Fruit fly (Drosophila melanogaster) whole organism, larva: ENCODE results near the gene hwt.

ENCODE experiments used
- noc ChIP-seq: fragments of 200-800 bp; sonication (Bioruptor generic); optimal IDR thresholded peaks from 3 replicates; lab custom pipeline; 2019; ENCODE audit warnings: missing biosample characterization, mild to moderate bottlenecking, missing genetic modification characterization, moderate library complexity

hwt gene

dm6 chrX:12568292-12568923, at the start of gene hwt:
hwt (minus strand) TSS chrX:12568452.
- no peak for TF ChIP-seq noc

dm6 chrX:12615752-12616366, 47.6 kb upstream of the hwt start, which contains the start of gene CG11085:
CG11085 (plus strand) TSS chrX:12616316.
- TF ChIP-seq noc: no peak

- peak; percentile 77 for TF ChIP-seq noc
These were observed 45.1 kb upstream of the hwt start for dm6 chrX:12613248-12613805.

DNA sequence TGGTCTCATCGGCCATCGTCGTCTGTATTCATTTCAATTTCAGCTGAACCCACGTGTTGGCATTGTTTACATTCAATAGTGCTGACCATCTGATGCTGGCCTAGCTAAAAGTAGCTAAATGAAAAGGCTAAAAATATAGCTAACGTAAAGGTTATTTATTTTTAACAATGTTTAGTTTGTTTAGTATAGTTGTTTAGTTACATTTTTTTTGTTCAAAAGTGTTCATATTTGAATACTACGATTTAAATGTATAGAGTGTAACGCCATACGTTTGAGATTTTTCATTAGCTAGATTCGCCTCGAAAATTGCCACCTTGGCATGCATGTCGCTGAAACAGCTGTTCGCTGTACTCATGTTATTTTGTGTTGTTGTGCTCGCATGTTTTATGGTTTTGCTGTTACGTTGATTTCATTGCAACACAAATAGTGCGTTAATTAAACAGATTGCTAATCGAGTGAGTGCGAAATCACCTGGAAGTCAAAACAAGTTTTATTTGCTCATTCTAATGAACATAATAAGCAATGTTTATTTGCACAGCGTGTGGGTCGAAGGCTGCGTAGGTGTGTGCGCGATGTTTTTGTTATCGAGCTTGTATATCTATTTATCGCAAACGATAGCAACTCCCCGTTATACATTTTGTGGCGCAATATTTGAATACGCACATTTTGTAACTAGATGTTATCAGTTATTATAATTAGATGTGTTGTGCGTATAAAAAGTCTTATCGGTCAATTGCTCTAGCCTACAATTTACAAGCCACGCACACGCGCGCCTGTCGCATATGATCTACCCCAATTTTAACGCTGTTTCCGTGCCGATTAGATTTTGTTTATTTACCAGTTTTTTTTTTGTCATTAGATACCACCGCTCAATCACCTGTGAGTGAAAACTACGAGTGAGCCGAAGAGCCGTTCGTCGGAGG, 43.5 kb upstream of the hwt start, which contains the start of the genes CG1463 and Fpgs1:
Gene CG1463 (minus strand): TSS at position 132 of the 923 bp plus-strand sequence.
Gene Fpgs1 (plus strand): TSS at position 332 of the 923 bp plus-strand sequence.
- no peak for TF ChIP-seq noc

DNA sequence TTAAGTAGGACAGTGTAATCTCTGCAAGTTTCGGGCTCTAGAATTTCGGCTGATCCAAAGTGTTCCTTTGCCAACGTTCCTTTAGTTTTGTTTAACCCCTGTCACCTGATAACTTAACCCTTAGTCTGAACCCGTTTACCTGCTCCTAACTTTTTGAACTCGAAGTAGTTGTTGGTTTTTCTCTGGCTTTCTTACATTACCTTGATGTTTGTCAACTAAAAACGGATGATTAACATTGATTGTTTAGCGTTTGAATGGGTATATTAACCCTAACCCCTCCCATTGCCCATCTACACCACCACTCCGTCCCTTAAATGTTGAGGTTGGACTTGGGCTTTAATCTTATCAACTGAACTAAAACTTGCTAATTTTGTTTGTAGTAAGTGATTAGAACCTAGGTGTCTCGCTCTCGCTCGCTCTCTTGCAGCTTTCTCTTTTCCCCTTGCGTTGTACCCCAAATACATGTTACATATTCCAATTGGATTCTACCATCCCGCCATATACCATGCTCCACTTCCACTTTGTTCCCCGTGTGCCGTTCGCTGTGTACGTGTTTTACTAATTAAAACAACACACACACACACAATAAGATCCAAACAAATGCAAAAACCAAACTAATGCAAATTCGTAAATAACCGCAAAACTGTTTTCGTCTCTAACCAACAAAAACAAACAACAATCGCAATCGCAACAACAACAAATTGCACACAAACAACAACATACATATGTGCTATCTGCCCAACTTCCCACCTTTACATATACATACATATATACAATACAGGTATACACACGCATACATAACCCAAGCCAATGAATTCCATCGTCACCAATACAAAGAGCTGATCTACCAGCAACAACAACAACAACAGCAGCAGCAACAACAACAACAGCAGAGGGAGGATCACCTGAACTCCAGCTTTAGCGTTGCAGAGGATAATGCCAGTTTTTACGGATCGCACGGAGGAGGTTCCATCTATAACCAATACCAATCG, 32.8 kb upstream of the hwt start:
- no peak for TF ChIP-seq noc

dm6 chrX:12596353-12597107, 28.3 kb upstream of the hwt start:
- TF ChIP-seq noc: no peak

DNA sequence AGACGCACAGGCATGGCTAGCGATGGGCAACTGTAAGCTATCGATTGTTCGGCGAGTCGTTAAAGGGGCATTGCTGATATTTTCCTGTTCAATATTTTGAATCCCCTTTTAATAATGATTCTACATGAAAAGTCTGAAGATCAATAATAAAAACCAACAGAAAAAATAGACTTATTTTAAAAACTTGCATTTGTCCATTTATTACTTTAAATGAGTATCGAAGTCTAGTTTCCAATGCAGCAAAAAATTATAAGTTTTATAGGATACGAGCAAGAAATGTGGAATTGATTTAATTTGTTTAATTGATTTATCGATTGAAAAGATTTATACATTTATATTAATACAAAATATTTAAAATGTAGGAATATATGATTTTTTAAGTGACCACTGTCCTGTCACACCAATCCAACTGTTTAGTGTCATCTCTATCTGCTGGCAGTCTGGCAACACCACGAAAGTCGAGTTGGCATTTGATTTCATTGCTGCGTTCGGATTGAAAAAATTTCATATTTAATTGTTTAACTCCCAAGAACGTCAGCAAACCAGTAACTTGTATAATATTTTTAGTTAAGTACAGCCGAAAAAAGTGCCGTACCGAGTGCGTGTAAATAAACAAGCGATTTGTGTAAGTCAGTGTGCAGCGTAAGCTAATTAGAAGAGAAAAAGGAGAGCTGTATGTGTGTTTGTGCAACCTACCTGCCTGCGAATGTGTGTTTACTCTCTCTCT, 27.5 kb upstream of the hwt start, which contains the start of the genes CG1824 and Sec16:
Gene CG1824 (minus strand): TSS at position 15 of the 727 bp plus-strand sequence.
Gene Sec16 (plus strand): TSS at position 438 of the 727 bp plus-strand sequence.
- peak; percentile 44 for TF ChIP-seq noc

dm6 chrX:12595100-12595609, 26.9 kb upstream of the hwt start:
- TF ChIP-seq noc: no peak

DNA sequence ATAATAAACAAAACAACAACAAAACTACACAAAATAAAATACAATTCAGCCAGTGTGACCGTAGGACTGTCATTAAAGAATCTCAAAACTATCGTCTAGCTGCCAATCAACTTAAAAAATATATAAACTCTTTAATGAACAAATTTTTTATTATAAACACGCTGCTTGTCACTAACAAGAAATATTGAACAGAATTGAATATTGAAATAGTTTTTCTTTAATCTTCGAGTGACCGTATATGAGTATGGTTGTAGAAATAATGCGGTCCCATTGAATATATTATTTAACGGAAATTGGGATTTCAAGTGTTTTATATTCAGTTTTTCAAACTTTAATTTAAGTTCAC, 23.8 kb upstream of the hwt start, which contains the start of gene LIMK1:
Gene LIMK1 (minus strand): TSS at position 73 of the 346 bp plus-strand sequence.
- TF ChIP-seq noc: no peak

DNA sequence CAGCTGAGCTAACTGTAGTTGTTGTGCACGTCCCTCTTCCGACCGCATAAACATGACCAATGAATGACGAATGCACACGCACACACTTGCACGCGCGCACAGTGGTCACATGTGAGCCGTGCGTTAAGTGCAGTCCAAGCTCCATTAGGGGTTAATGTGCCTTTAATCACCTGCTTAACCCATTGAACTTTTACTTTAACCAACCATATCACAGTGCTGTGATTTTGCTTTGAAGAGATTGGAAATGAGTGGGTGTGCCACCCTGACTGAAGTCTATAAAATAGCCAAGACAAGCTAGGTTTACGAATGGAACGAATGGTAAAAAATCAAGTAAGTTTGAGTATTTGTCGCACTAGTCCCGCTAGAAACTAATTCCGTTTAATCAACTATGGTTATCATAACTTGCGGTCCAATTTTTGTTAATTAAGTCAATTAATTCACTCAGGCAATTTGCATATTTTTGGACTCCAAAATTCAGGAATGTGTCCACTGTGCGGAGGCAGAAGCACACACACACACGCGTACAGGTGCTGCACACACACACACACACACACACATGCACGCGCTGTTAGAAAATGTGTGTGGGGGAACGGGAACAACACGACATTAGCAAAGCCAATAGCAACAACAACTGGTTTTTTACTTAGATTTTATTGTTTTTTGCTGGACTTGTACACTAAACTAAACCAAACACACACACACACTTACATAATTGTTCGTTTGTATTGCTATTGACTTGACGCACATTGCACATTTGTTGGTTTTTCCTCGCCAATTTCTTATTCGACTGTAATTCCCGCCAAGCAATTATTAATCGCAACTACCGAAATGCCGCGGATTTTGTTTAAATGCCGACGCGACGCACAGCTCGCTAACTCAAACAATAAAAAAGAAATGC, 23.2 kb upstream of the hwt start:
- peak; percentile 45 for TF ChIP-seq noc

dm6 chrX:12583870-12584390, 15.7 kb upstream of the hwt start:
- no peak for TF ChIP-seq noc
